Fruit fly (Drosophila melanogaster) whole organism: ENCODE results near the gene yata.

Experiments
- CG8478 ChIP-seq: fragments of >200 bp; optimal IDR thresholded peaks from 2 replicates; lab custom pipeline; 2018; ENCODE audit warnings: inconsistent platforms
- Dll ChIP-seq: fragments of >200 bp; optimal IDR thresholded peaks from 2 replicates; lab custom pipeline; 2017
- pan ChIP-seq: fragments of >200 bp; optimal IDR thresholded peaks from 2 replicates; lab custom pipeline; 2017
- psq ChIP-seq: fragments of >200 bp; optimal IDR thresholded peaks from 2 replicates; lab custom pipeline; 2017
- usp ChIP-seq: fragments of >200 bp; optimal IDR thresholded peaks from 2 replicates; lab custom pipeline; 2017; ENCODE audit warnings: missing biosample characterization, missing genetic modification characterization, mixed read lengths

dm6 chr3R:29701739-29702138 is 47.3 kb upstream of the yata start:
- TF ChIP-seq CG8478 (lab: Kevin White, UChicago) = no peak
- TF ChIP-seq Dll = no peak
- TF ChIP-seq pan = no peak
- TF ChIP-seq psq (lab: Kevin White, UChicago) = no peak
- TF ChIP-seq usp (GFP tag; lab: Kevin White, UChicago) = no peak
